Worm (Caenorhabditis elegans): ENCODE data around the gene rad-23.

The rad-23 gene

ce11 chrII:11634057-11634676, 18.4 kb downstream of the rad-23 start (continued):
- TF ChIP-seq hlh-8 (tag; optimal IDR thresholded peaks at IDR 0.05): peak; percentile 48
- TF ChIP-seq fax-1 (tag; optimal IDR thresholded peaks at IDR 0.05): no peak
- TF ChIP-seq ets-4 (tag; optimal IDR thresholded peaks at IDR 0.05): peak; percentile 3
- TF ChIP-seq ceh-19 (GFP tag; optimal IDR thresholded peaks at IDR 0.05): peak; percentile 64
- no peak for TF ChIP-seq nhr-11 (tag; optimal IDR thresholded peaks at IDR 0.05)
- peak; percentile 42 for TF ChIP-seq ceh-6 (GFP tag; optimal IDR thresholded peaks at IDR 0.05)
- TF ChIP-seq pqm-1 (tag; optimal IDR thresholded peaks at IDR 0.05): no peak
- TF ChIP-seq tbx-2 (tag; optimal IDR thresholded peaks at IDR 0.05): peak; percentile 90
- TF ChIP-seq pha-4 (tag; optimal IDR thresholded peaks at IDR 0.05): no peak
- no peak for TF ChIP-seq lim-6 (tag; optimal IDR thresholded peaks at IDR 0.05)
- TF ChIP-seq elt-4 (tag; optimal IDR thresholded peaks at IDR 0.05): no peak
- peak; percentile 36 for TF ChIP-seq T23F11.4 (GFP tag; optimal IDR thresholded peaks at IDR 0.05)
- TF ChIP-seq sdc-2 (tag; optimal IDR thresholded peaks at IDR 0.05): peak; percentile 64
- no peak for TF ChIP-seq dmd-4 (tag; optimal IDR thresholded peaks at IDR 0.05; ENCODE audit: borderline replicate concordance)
- no peak for TF ChIP-seq pag-3 (tag; optimal IDR thresholded peaks at IDR 0.05; ENCODE audit: borderline replicate concordance)
- peak; percentile 93 for TF ChIP-seq ceh-31 (tag; optimal IDR thresholded peaks at IDR 0.05)
- no peak for TF ChIP-seq zip-5 (tag; optimal IDR thresholded peaks at IDR 0.05)

DNA sequence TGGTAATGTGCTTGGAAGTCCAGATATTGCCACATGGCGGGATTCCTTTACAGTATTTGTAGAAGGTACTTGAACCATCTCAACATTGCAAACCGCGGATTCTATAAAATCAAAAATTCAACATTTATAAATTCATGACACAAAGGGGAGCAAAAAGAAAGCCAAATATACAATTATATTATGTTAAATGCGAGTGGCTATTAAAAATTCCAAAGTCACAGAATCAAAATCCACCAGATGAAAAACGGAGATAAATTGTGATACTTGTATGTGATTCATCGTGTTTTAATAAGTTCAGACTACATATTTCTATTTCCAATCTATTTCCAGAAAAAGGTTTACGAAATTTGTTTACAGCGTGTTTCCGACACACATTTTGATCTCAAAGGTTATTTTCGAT, 19.0 kb downstream of the rad-23 start, which contains the start of gene din-1:
Gene din-1 (minus strand): TSS at position 101 of the 400 bp plus-strand sequence.
- no peak for TF ChIP-seq unc-86 (tag; optimal IDR thresholded peaks at IDR 0.05)
- TF ChIP-seq hlh-13 (GFP tag; optimal IDR thresholded peaks at IDR 0.05): no peak
- no peak for TF ChIP-seq pat-9 (tag; optimal IDR thresholded peaks at IDR 0.05)
- no peak for TF ChIP-seq unc-55 (GFP tag; optimal IDR thresholded peaks at IDR 0.05)
- no peak for TF ChIP-seq hlh-15 (tag; optimal IDR thresholded peaks at IDR 0.05)
- TF ChIP-seq K02D7.2 (tag; optimal IDR thresholded peaks at IDR 0.05): no peak
- no peak for TF ChIP-seq C08G9.2 (tag; optimal IDR thresholded peaks at IDR 0.05)
- TF ChIP-seq ceh-24 (tag; optimal IDR thresholded peaks at IDR 0.05): no peak
- TF ChIP-seq dmd-4 (tag; optimal IDR thresholded peaks at IDR 0.05; ENCODE audit: borderline replicate concordance): no peak
- no peak for TF ChIP-seq F13H6.1 (tag; optimal IDR thresholded peaks at IDR 0.05)
- TF ChIP-seq lim-6 (tag; optimal IDR thresholded peaks at IDR 0.05): no peak
- no peak for TF ChIP-seq ttx-3 (tag; optimal IDR thresholded peaks at IDR 0.05)

- no peak for TF ChIP-seq hlh-8 (tag; optimal IDR thresholded peaks at IDR 0.05)
- TF ChIP-seq ets-4 (tag; optimal IDR thresholded peaks at IDR 0.05): no peak
- TF ChIP-seq nfya-1 (tag; optimal IDR thresholded peaks at IDR 0.05): peak; percentile 17
- peak; percentile 27 for TF ChIP-seq ceh-31 (tag; optimal IDR thresholded peaks at IDR 0.05)
- TF ChIP-seq syd-9 (tag; optimal IDR thresholded peaks at IDR 0.05): peak; percentile 26
- peak; percentile 3 for TF ChIP-seq elt-2 (tag; optimal IDR thresholded peaks at IDR 0.05)
- TF ChIP-seq lin-11 (tag; optimal IDR thresholded peaks at IDR 0.05): no peak
- peak; percentile 58 for TF ChIP-seq tbx-2 (tag; optimal IDR thresholded peaks at IDR 0.05)
- peak; percentile 19 for TF ChIP-seq ref-2 (tag; optimal IDR thresholded peaks at IDR 0.05)
- TF ChIP-seq hlh-6 (tag; optimal IDR thresholded peaks at IDR 0.05): peak; percentile 27
- TF ChIP-seq sdc-2 (tag; optimal IDR thresholded peaks at IDR 0.05): peak; percentile 19
Observed at ce11 chrII:11632689-11633088, 19.8 kb downstream of the rad-23 start.

ce11 chrII:11629957-11630356, 22.6 kb downstream of the rad-23 start:
- no peak for TF ChIP-seq K09A11.1 (tag; optimal IDR thresholded peaks at IDR 0.05; ENCODE audit: insufficient read depth)
- TF ChIP-seq hlh-30 (tag; optimal IDR thresholded peaks at IDR 0.05; ENCODE audit: insufficient read depth): no peak
- no peak for TF ChIP-seq lim-6 (tag; optimal IDR thresholded peaks at IDR 0.05)
- no peak for TF ChIP-seq fkh-10 (GFP tag; optimal IDR thresholded peaks at IDR 0.05)
- no peak for TF ChIP-seq ceh-14 (tag; optimal IDR thresholded peaks at IDR 0.05)
- TF ChIP-seq Y22D7AL.16 (tag; optimal IDR thresholded peaks at IDR 0.05): no peak
- TF ChIP-seq che-1 (tag; optimal IDR thresholded peaks at IDR 0.05): no peak
- TF ChIP-seq ceh-22 (tag; optimal IDR thresholded peaks at IDR 0.05): no peak
- TF ChIP-seq ahr-1 (tag; optimal IDR thresholded peaks at IDR 0.05): no peak
- no peak for TF ChIP-seq pha-2 (tag; optimal IDR thresholded peaks at IDR 0.05)
- no peak for TF ChIP-seq ceh-45 (GFP tag; IDR thresholded peaks at IDR 0.05)
- no peak for TF ChIP-seq F13H6.1 (tag; optimal IDR thresholded peaks at IDR 0.05)
- no peak for TF ChIP-seq nhr-232 (tag; optimal IDR thresholded peaks at IDR 0.05)
- no peak for TF ChIP-seq madf-2 (tag; optimal IDR thresholded peaks at IDR 0.05)
- TF ChIP-seq pha-4 (tag; optimal IDR thresholded peaks at IDR 0.05): no peak
- TF ChIP-seq ceh-48 (tag; optimal IDR thresholded peaks at IDR 0.05): no peak

Data from whole organism, late embryonic.